Fruit fly (Drosophila melanogaster): Measurements from ENCODE around the gene Pkc98E.

The Pkc98E gene

dm6 chr3R:29088938-29089661 lies 50.1 kb downstream of the Pkc98E start (continued):
- TF ChIP-seq fd59A (GFP tag; optimal IDR thresholded peaks at IDR 0.05) (peak; percentile 27), spab (GFP tag; optimal IDR thresholded peaks at IDR 0.05) (peak; percentile 23), CG11294 (GFP tag; IDR thresholded peaks at IDR 0.05) (peak; percentile 9; the same call in 1 of the 2 replicates), CG6163 (GFP tag; IDR thresholded peaks at IDR 0.05) (0 out of 3 replicates have a peak, but pooled peaks have one; percentile 24), eg (GFP tag; IDR thresholded peaks at IDR 0.05) (peak; percentile 57; the same call in 2 of the 3 replicates), Smox (GFP tag; optimal IDR thresholded peaks at IDR 0.05) (peak; percentile 62), Hr38 (GFP tag; optimal IDR thresholded peaks at IDR 0.05) (no peak), Lpt (GFP tag; optimal IDR thresholded peaks at IDR 0.05) (peak; percentile 42), salr (GFP tag; optimal IDR thresholded peaks at IDR 0.05) (peak in 1 of 2 experiments; percentile 46), ss (GFP tag; optimal IDR thresholded peaks at IDR 0.05) (no peak), CG10669 (GFP tag; optimal IDR thresholded peaks at IDR 0.05) (peak; percentile 59), CG9139 (GFP tag; optimal IDR thresholded peaks at IDR 0.05) (no peak), Sox14 (GFP tag; optimal IDR thresholded peaks at IDR 0.05) (peak; percentile 61), Gug (GFP tag; IDR thresholded peaks at IDR 0.05) (no peak; the same call in 1 of the 2 replicates), dsx (GFP tag; optimal IDR thresholded peaks at IDR 0.05; ENCODE audit: poor library complexity, severe bottlenecking) (peak; percentile 12), dac (GFP tag; optimal IDR thresholded peaks at IDR 0.05) (no peak), CG10631 (GFP tag; optimal IDR thresholded peaks at IDR 0.05) (peak; percentile 56), pdm3 (GFP tag; optimal IDR thresholded peaks at IDR 0.05) (peak; percentile 67), topi (GFP tag; optimal IDR thresholded peaks at IDR 0.05) (peak; percentile 65), Hr39 (GFP tag; optimal IDR thresholded peaks at IDR 0.05) (peak; percentile 67), CG34406 (GFP tag; optimal IDR thresholded peaks at IDR 0.05) (peak; percentile 58), Blimp-1 (GFP tag; optimal IDR thresholded peaks at IDR 0.05) (no peak), Hr4 (GFP tag; optimal IDR thresholded peaks at IDR 0.05) (peak; percentile 63), Ets96B (tag; optimal IDR thresholded peaks at IDR 0.05) (peak; percentile 56), CG6808 (GFP tag; optimal IDR thresholded peaks at IDR 0.05) (peak; percentile 4), acj6 (GFP tag; optimal IDR thresholded peaks at IDR 0.05) (peak; percentile 63), CG11762 (GFP tag; optimal IDR thresholded peaks at IDR 0.05; ENCODE audit: insufficient read depth) (peak; percentile 38), Ets21C (GFP tag; optimal IDR thresholded peaks at IDR 0.05) (peak; percentile 32), CG31627 (GFP tag; optimal IDR thresholded peaks at IDR 0.05) (peak; percentile 49), CG3032 (tag; optimal IDR thresholded peaks at IDR 0.05) (peak; percentile 45), net (GFP tag; optimal IDR thresholded peaks at IDR 0.05) (peak; percentile 41), OdsH (GFP tag; optimal IDR thresholded peaks at IDR 0.05) (peak; percentile 51), svp (GFP tag) (peak; percentile 89), fkh (GFP tag; optimal IDR thresholded peaks at IDR 0.05) (no peak), Eip78C (GFP tag) (peak; percentile 89), CG32006 (GFP tag; optimal IDR thresholded peaks at IDR 0.05) (peak; percentile 66), CG6854 (GFP tag; optimal IDR thresholded peaks at IDR 0.05) (no peak), Sox15 (GFP tag; optimal IDR thresholded peaks at IDR 0.05) (peak; percentile 11), CG3919 (GFP tag; optimal IDR thresholded peaks at IDR 0.05) (peak; percentile 52), esn (GFP tag; optimal IDR thresholded peaks at IDR 0.05) (peak; percentile 77), CG15336 (GFP tag; IDR thresholded peaks at IDR 0.05) (peak; percentile 54), Met (GFP tag; optimal IDR thresholded peaks at IDR 0.05) (peak; percentile 74)
